Worm (Caenorhabditis elegans) whole organism, midembryonic: ENCODE data around the gene ccr-4.

Experiments used
- T22C8.4 ChIP-seq: fragments of 200-800 bp; sonication (Bioruptor generic); IDR thresholded peaks from 2 replicates; pipeline ENCODE4 v1.3.6; 2022; ENCODE audit warnings: missing genetic modification characterization, missing compliant biosample characterization
- cog-1 ChIP-seq: sonication (generic microtip); optimal IDR thresholded peaks from 2 replicates; lab custom pipeline; 2016; ENCODE audit warnings: missing genetic modification characterization, missing compliant biosample characterization
- flt-1 ChIP-seq: fragments of 200-800 bp; sonication (Bioruptor generic); IDR thresholded peaks from 2 replicates; pipeline ENCODE4 v1.3.6; 2022; ENCODE audit warnings: missing genetic modification characterization, missing compliant biosample characterization
- klf-2 ChIP-seq: fragments of 200-800 bp; sonication (Bioruptor generic); conservative IDR thresholded peaks from 2 replicates; pipeline ENCODE4 v1.3.6; 2022; ENCODE audit warnings: missing genetic modification reagents, missing genetic modification characterization, missing compliant biosample characterization
- med-1 ChIP-seq: sonication (generic microtip); optimal IDR thresholded peaks from 2 replicates; lab custom pipeline; 2017; ENCODE audit warnings: missing genetic modification characterization, mild to moderate bottlenecking, missing compliant biosample characterization, antibody characterized with exemption, missing genetic modification reagents; ENCODE audit not compliant: insufficient read depth
- ref-1 ChIP-seq: fragments of 200-800 bp; sonication (Bioruptor generic); conservative IDR thresholded peaks from 2 replicates; pipeline ENCODE4 v1.3.6; 2022; ENCODE audit warnings: missing genetic modification reagents, missing genetic modification characterization, missing compliant biosample characterization
- tab-1 ChIP-seq: fragments of 200-800 bp; sonication (Bioruptor generic); IDR thresholded peaks from 2 replicates; pipeline ENCODE4 v1.3.6; 2022; ENCODE audit warnings: missing genetic modification characterization, missing compliant biosample characterization
- ztf-23 ChIP-seq: fragments of 200-800 bp; sonication (Bioruptor generic); IDR thresholded peaks from 2 replicates; pipeline ENCODE4 v1.3.6; 2022; ENCODE audit warnings: missing genetic modification reagents, missing genetic modification characterization, missing compliant biosample characterization
- ztf-29 ChIP-seq: fragments of 200-800 bp; sonication (Bioruptor generic); IDR thresholded peaks from 2 replicates; pipeline ENCODE4 v1.3.6; 2022; ENCODE audit warnings: missing genetic modification reagents, missing genetic modification characterization, missing compliant biosample characterization

Gene ccr-4

ce11 chrIV:12399983-12400382 lies 38.6 kb downstream of the ccr-4 start:
- TF ChIP-seq ztf-29 (GFP tag; lab: Robert Waterston, UW) (no peak), ref-1 (GFP tag; lab: Robert Waterston, UW) (no peak), cog-1 (tag; lab: Kevin White, UChicago) (no peak), klf-2 (GFP tag; lab: Robert Waterston, UW) (no peak), flt-1 (GFP tag; lab: Robert Waterston, UW) (no peak), T22C8.4 (no peak), tab-1 (GFP tag; lab: Robert Waterston, UW) (no peak)

ce11 chrIV:12403440-12403839 lies 42.1 kb downstream of the ccr-4 start:
- TF ChIP-seq ztf-29 (GFP tag; lab: Robert Waterston, UW) = no peak
- TF ChIP-seq flt-1 (GFP tag; lab: Robert Waterston, UW) = no peak

ce11 chrIV:12404137-12404536 lies 42.8 kb downstream of the ccr-4 start, which contains the start of gene gex-3:
Gene gex-3, plus strand, starts transcription at chrIV:12404431.
- TF ChIP-seq flt-1 (GFP tag; lab: Robert Waterston, UW) = no peak
- peak; percentile 47 for TF ChIP-seq cog-1 (tag; lab: Kevin White, UChicago)

- no peak for TF ChIP-seq klf-2 (GFP tag; lab: Robert Waterston, UW)
- no peak for TF ChIP-seq ztf-29 (GFP tag; lab: Robert Waterston, UW)
- TF ChIP-seq T22C8.4 = no peak
- no peak for TF ChIP-seq flt-1 (GFP tag; lab: Robert Waterston, UW)
- TF ChIP-seq cog-1 (tag; lab: Kevin White, UChicago) = no peak
- no peak for TF ChIP-seq med-1 (GFP tag; lab: Kevin White, UChicago)
- no peak for TF ChIP-seq tab-1 (GFP tag; lab: Robert Waterston, UW)
- TF ChIP-seq ref-1 (GFP tag; lab: Robert Waterston, UW) = no peak
- no peak for TF ChIP-seq ztf-23 (GFP tag; lab: Robert Waterston, UW)
Measured at ce11 chrIV:12408625-12409024, 47.3 kb downstream of the ccr-4 start, which contains the start of gene dsb-1. Gene dsb-1, plus strand, starts transcription at chrIV:12408925.

- TF ChIP-seq ref-1 (GFP tag; lab: Robert Waterston, UW) (no peak), ztf-23 (GFP tag; lab: Robert Waterston, UW) (no peak), tab-1 (GFP tag; lab: Robert Waterston, UW) (no peak), flt-1 (GFP tag; lab: Robert Waterston, UW) (no peak), ztf-29 (GFP tag; lab: Robert Waterston, UW) (no peak)
Measured at ce11 chrIV:12410167-12410566, 48.8 kb downstream of the ccr-4 start, which contains the start of gene acl-13. Gene acl-13, plus strand, starts transcription at chrIV:12410467.

ce11 chrIV:12414601-12415000 lies 53.3 kb downstream of the ccr-4 start:
- no peak for TF ChIP-seq klf-2 (GFP tag; lab: Robert Waterston, UW)
- TF ChIP-seq med-1 (GFP tag; lab: Kevin White, UChicago) = no peak
- TF ChIP-seq ztf-29 (GFP tag; lab: Robert Waterston, UW) = no peak
- TF ChIP-seq ref-1 (GFP tag; lab: Robert Waterston, UW) = no peak
- TF ChIP-seq T22C8.4 = no peak
- TF ChIP-seq tab-1 (GFP tag; lab: Robert Waterston, UW) = no peak
- no peak for TF ChIP-seq cog-1 (tag; lab: Kevin White, UChicago)
- TF ChIP-seq flt-1 (GFP tag; lab: Robert Waterston, UW) = no peak
- TF ChIP-seq ztf-23 (GFP tag; lab: Robert Waterston, UW) = no peak

ce11 chrIV:12416629-12417404 lies 55.5 kb downstream of the ccr-4 start:
- no peak for TF ChIP-seq cog-1 (tag; lab: Kevin White, UChicago)
- 0 out of 2 replicates have a peak, but pooled peaks have one; percentile 38 for TF ChIP-seq ztf-23 (GFP tag; lab: Robert Waterston, UW)
- peak; percentile 52; the same call in 1 of the 2 replicates for TF ChIP-seq tab-1 (GFP tag; lab: Robert Waterston, UW)
- TF ChIP-seq flt-1 (GFP tag; lab: Robert Waterston, UW) = peak; percentile 66
- TF ChIP-seq ztf-29 (GFP tag; lab: Robert Waterston, UW) = no peak
- TF ChIP-seq med-1 (GFP tag; lab: Kevin White, UChicago) = peak; percentile 23
- TF ChIP-seq ref-1 (GFP tag; lab: Robert Waterston, UW) = 0 out of 2 replicates have a peak, but pooled peaks have one; percentile 5
- TF ChIP-seq T22C8.4 = peak; percentile 53; the same call in 1 of the 2 replicates

ce11 chrIV:12417536-12418195 lies 56.3 kb downstream of the ccr-4 start, which contains the start of gene F08G5.3:
Gene F08G5.3, minus strand, starts transcription at chrIV:12417586.
- TF ChIP-seq klf-2 (GFP tag; lab: Robert Waterston, UW) (no peak), flt-1 (GFP tag; lab: Robert Waterston, UW) (peak; percentile 70), tab-1 (GFP tag; lab: Robert Waterston, UW) (peak; percentile 76; the same call in 1 of the 2 replicates)

- TF ChIP-seq cog-1 (tag; lab: Kevin White, UChicago) = no peak
- no peak for TF ChIP-seq klf-2 (GFP tag; lab: Robert Waterston, UW)
- TF ChIP-seq ztf-29 (GFP tag; lab: Robert Waterston, UW) = no peak
- TF ChIP-seq ztf-23 (GFP tag; lab: Robert Waterston, UW) = no peak
- no peak for TF ChIP-seq T22C8.4
- TF ChIP-seq ref-1 (GFP tag; lab: Robert Waterston, UW) = no peak
- no peak for TF ChIP-seq med-1 (GFP tag; lab: Kevin White, UChicago)
- TF ChIP-seq tab-1 (GFP tag; lab: Robert Waterston, UW) = no peak
- TF ChIP-seq flt-1 (GFP tag; lab: Robert Waterston, UW) = no peak
Measured at ce11 chrIV:12419291-12419690, 57.9 kb downstream of the ccr-4 start.
